Worm (Caenorhabditis elegans): Measurements from ENCODE around the gene vps-60.

Gene vps-60

ce11 chrV:8635575-8635974 is 29.6 kb upstream of the vps-60 start, which contains the start of gene oac-29:
Gene oac-29, minus strand, starts transcription at chrV:8635675.
- TF ChIP-seq eyg-1 (tag; optimal IDR thresholded peaks at IDR 0.05) = no peak
- no peak for TF ChIP-seq odd-2 (tag; optimal IDR thresholded peaks at IDR 0.05)
- TF ChIP-seq syd-9 (tag; optimal IDR thresholded peaks at IDR 0.05) = no peak
- no peak for TF ChIP-seq C08G9.2 (tag; optimal IDR thresholded peaks at IDR 0.05)
- no peak for TF ChIP-seq ahr-1 (tag; optimal IDR thresholded peaks at IDR 0.05)

- TF ChIP-seq ztf-16 (tag; optimal IDR thresholded peaks at IDR 0.05) (no peak), fkh-10 (GFP tag; optimal IDR thresholded peaks at IDR 0.05) (no peak), elt-2 (tag; optimal IDR thresholded peaks at IDR 0.05) (no peak), unc-42 (tag; optimal IDR thresholded peaks at IDR 0.05) (no peak), pha-4 (tag; optimal IDR thresholded peaks at IDR 0.05) (no peak), odd-2 (tag; optimal IDR thresholded peaks at IDR 0.05) (no peak), tbx-2 (tag; optimal IDR thresholded peaks at IDR 0.05) (no peak), unc-86 (tag; optimal IDR thresholded peaks at IDR 0.05) (no peak), ceh-31 (tag; optimal IDR thresholded peaks at IDR 0.05) (no peak), fkh-6 (tag; optimal IDR thresholded peaks at IDR 0.05) (no peak)
These were observed 26.9 kb upstream of the vps-60 start for ce11 chrV:8632788-8633187.

DNA sequence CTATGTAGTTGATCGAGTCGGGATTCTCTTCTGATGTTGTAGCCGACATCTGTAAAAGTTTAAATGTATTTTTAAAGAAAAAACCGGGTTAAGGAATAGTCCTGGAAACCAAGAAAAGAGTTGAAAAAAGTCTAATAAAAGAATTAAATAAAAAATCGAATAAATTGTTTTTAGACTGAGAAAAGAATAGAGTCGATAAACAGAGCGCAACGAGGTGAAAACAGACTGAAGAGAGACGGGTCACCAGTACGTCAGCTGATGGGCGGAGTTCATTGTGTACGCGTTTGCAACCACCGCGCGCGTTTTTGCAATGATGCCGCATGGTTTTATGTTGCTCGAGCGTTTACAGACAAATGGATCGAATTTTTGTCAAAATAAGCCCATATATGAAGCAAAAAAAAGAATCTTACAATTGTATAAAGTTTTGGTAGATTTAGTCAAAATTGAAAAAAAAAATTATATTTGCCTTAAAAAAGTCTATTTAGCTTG is 25.4 kb upstream of the vps-60 start, which contains the start of gene atg-18:
atg-18 (minus strand) TSS at position 51 of the 489 bp plus-strand sequence.
- TF ChIP-seq ceh-19 (GFP tag; optimal IDR thresholded peaks at IDR 0.05) (peak; percentile 62), pax-1 (tag; optimal IDR thresholded peaks at IDR 0.05) (no peak), pqm-1 (tag; optimal IDR thresholded peaks at IDR 0.05) (peak; percentile 36), ceh-45 (GFP tag; IDR thresholded peaks at IDR 0.05) (no peak), nfya-1 (tag; optimal IDR thresholded peaks at IDR 0.05) (peak; percentile 68), ceh-31 (tag; optimal IDR thresholded peaks at IDR 0.05) (peak; percentile 81), zip-5 (tag; optimal IDR thresholded peaks at IDR 0.05) (no peak), ztf-16 (tag; optimal IDR thresholded peaks at IDR 0.05) (peak; percentile 43), nhr-232 (tag; optimal IDR thresholded peaks at IDR 0.05) (peak; percentile 35), ets-4 (tag; optimal IDR thresholded peaks at IDR 0.05) (peak; percentile 25), pha-4 (tag; optimal IDR thresholded peaks at IDR 0.05) (no peak), fkh-10 (GFP tag; optimal IDR thresholded peaks at IDR 0.05) (peak; percentile 19), hlh-6 (tag; optimal IDR thresholded peaks at IDR 0.05) (peak; percentile 37), lin-11 (tag; optimal IDR thresholded peaks at IDR 0.05) (peak; percentile 26), ttx-3 (tag; optimal IDR thresholded peaks at IDR 0.05) (peak; percentile 65), sdc-2 (tag; optimal IDR thresholded peaks at IDR 0.05) (peak; percentile 21), hlh-15 (tag; optimal IDR thresholded peaks at IDR 0.05) (peak; percentile 32), ceh-24 (tag; optimal IDR thresholded peaks at IDR 0.05) (no peak), ceh-18 (tag; optimal IDR thresholded peaks at IDR 0.05) (peak; percentile 38), madf-2 (tag; optimal IDR thresholded peaks at IDR 0.05) (peak; percentile 23), ceh-14 (tag; optimal IDR thresholded peaks at IDR 0.05) (peak; percentile 51), ceh-34 (tag; optimal IDR thresholded peaks at IDR 0.05) (peak; percentile 86), elt-4 (tag; optimal IDR thresholded peaks at IDR 0.05) (no peak), unc-86 (tag; optimal IDR thresholded peaks at IDR 0.05) (peak; percentile 63), tbx-7 (tag; optimal IDR thresholded peaks at IDR 0.05) (peak; percentile 2), sox-4 (tag; optimal IDR thresholded peaks at IDR 0.05) (peak; percentile 70), ceh-48 (tag; optimal IDR thresholded peaks at IDR 0.05) (no peak), fkh-6 (tag; optimal IDR thresholded peaks at IDR 0.05) (peak; percentile 17), ceh-22 (tag; optimal IDR thresholded peaks at IDR 0.05) (no peak), ama-1 (optimal IDR thresholded peaks at IDR 0.05) (no peak), dmd-4 (tag; optimal IDR thresholded peaks at IDR 0.05; ENCODE audit: borderline replicate concordance) (no peak), fax-1 (tag; optimal IDR thresholded peaks at IDR 0.05) (peak; percentile 50), npax-4 (tag; optimal IDR thresholded peaks at IDR 0.05) (no peak), K02D7.2 (tag; optimal IDR thresholded peaks at IDR 0.05) (peak; percentile 36), Y22D7AL.16 (tag; optimal IDR thresholded peaks at IDR 0.05) (no peak), K09A11.1 (tag; optimal IDR thresholded peaks at IDR 0.05; ENCODE audit: insufficient read depth) (peak; percentile 80), C08G9.2 (tag; optimal IDR thresholded peaks at IDR 0.05) (no peak), ceh-2 (tag; optimal IDR thresholded peaks at IDR 0.05) (peak; percentile 68), nhr-11 (tag; optimal IDR thresholded peaks at IDR 0.05) (no peak), che-1 (tag; optimal IDR thresholded peaks at IDR 0.05) (peak; percentile 52), hlh-8 (tag; optimal IDR thresholded peaks at IDR 0.05) (peak; percentile 56), F13H6.1 (tag; optimal IDR thresholded peaks at IDR 0.05) (peak; percentile 55)
